Fruit fly (Drosophila melanogaster) whole organism, prepupa: Measurements from ENCODE around the gene thoc7.

ENCODE experiments used
- Blimp-1 ChIP-seq: fragments of 200-800 bp; sonication (Bioruptor generic); optimal IDR thresholded peaks from 3 replicates; lab custom pipeline; 2017; ENCODE audit warnings: missing biosample characterization, missing genetic modification characterization, mild to moderate bottlenecking, moderate library complexity, missing genetic modification reagents
- CG10631 ChIP-seq: fragments of 200-800 bp; sonication (Bioruptor generic); optimal IDR thresholded peaks from 2 replicates; lab custom pipeline; 2016; ENCODE audit warnings: missing biosample characterization, missing genetic modification characterization
- CG10669 ChIP-seq: fragments of 200-800 bp; sonication (Bioruptor generic); optimal IDR thresholded peaks from 3 replicates; lab custom pipeline; 2018; ENCODE audit warnings: missing biosample characterization, mild to moderate bottlenecking, missing genetic modification characterization, moderate library complexity
- CG11294 ChIP-seq: fragments of 200-800 bp; sonication (Bioruptor generic); IDR thresholded peaks from 2 replicates; pipeline ENCODE4 v1.3.6; 2022; ENCODE audit warnings: missing biosample characterization, missing genetic modification characterization
- CG11902 ChIP-seq: fragments of 200-800 bp; sonication (Bioruptor generic); optimal IDR thresholded peaks from 3 replicates; lab custom pipeline; 2016; ENCODE audit warnings: missing biosample characterization, missing genetic modification characterization
- CG15336 ChIP-seq: fragments of 200-800 bp; sonication (Bioruptor generic); IDR thresholded peaks from 2 replicates; pipeline ENCODE4 v1.3.6; 2022; ENCODE audit warnings: missing biosample characterization, missing genetic modification characterization
- CG1621 ChIP-seq: fragments of 200-800 bp; sonication (Bioruptor generic); optimal IDR thresholded peaks from 3 replicates; lab custom pipeline; 2018; ENCODE audit warnings: missing biosample characterization, mild to moderate bottlenecking, missing genetic modification characterization
- CG16779 ChIP-seq: fragments of 200-800 bp; sonication (Bioruptor generic); optimal IDR thresholded peaks from 3 replicates; lab custom pipeline; 2017; ENCODE audit warnings: missing biosample characterization, mild to moderate bottlenecking, missing genetic modification characterization
- CG3032 ChIP-seq: fragments of 200-800 bp; optimal IDR thresholded peaks from 2 replicates; lab custom pipeline; 2019; ENCODE audit warnings: missing biosample characterization, mild to moderate bottlenecking, missing genetic modification characterization, moderate library complexity
- CG31627 ChIP-seq: fragments of 200-800 bp; sonication (Bioruptor generic); optimal IDR thresholded peaks from 3 replicates; lab custom pipeline; 2016; ENCODE audit warnings: missing biosample characterization, missing genetic modification characterization
- CG32006 ChIP-seq: fragments of 200-800 bp; sonication (Bioruptor generic); optimal IDR thresholded peaks from 3 replicates; lab custom pipeline; 2017; ENCODE audit warnings: missing biosample characterization, mild to moderate bottlenecking, missing genetic modification characterization
- CG34406 ChIP-seq: fragments of 200-800 bp; sonication (Bioruptor generic); optimal IDR thresholded peaks from 3 replicates; lab custom pipeline; 2016; ENCODE audit warnings: missing biosample characterization, missing genetic modification characterization
- CG4318 ChIP-seq: fragments of 200-800 bp; sonication (Bioruptor generic); optimal IDR thresholded peaks from 3 replicates; lab custom pipeline; 2017; ENCODE audit warnings: missing biosample characterization, mild to moderate bottlenecking, missing genetic modification characterization
- CG6163 ChIP-seq: fragments of 200-800 bp; sonication (Bioruptor generic); IDR thresholded peaks from 3 replicates; pipeline ENCODE4 v1.3.6; 2022; ENCODE audit warnings: missing biosample characterization, missing genetic modification characterization
- CG6276 ChIP-seq: fragments of 200-800 bp; sonication (Bioruptor generic); optimal IDR thresholded peaks from 2 replicates; lab custom pipeline; 2017; ENCODE audit warnings: missing biosample characterization, mild to moderate bottlenecking, missing genetic modification characterization
- CG6792 ChIP-seq: fragments of 200-800 bp; sonication (Bioruptor generic); optimal IDR thresholded peaks from 3 replicates; lab custom pipeline; 2016; ENCODE audit warnings: missing biosample characterization, missing genetic modification characterization
- CG6808 ChIP-seq: fragments of 200-800 bp; sonication (Bioruptor generic); optimal IDR thresholded peaks from 3 replicates; lab custom pipeline; 2017; ENCODE audit warnings: missing biosample characterization, missing genetic modification characterization, mild to moderate bottlenecking, moderate library complexity, missing genetic modification reagents
- CG6854 ChIP-seq: fragments of 200-800 bp; sonication (Bioruptor generic); optimal IDR thresholded peaks from 2 replicates; lab custom pipeline; 2017; ENCODE audit warnings: missing biosample characterization, mild to moderate bottlenecking, missing genetic modification characterization
- CG7368 ChIP-seq: fragments of 200-800 bp; sonication (Bioruptor generic); optimal IDR thresholded peaks from 3 replicates; lab custom pipeline; 2016; ENCODE audit warnings: missing biosample characterization, missing genetic modification characterization
- CG8119 ChIP-seq: fragments of 200-800 bp; sonication (Bioruptor generic); IDR thresholded peaks from 3 replicates; pipeline ENCODE4 v1.3.6; 2022; ENCODE audit warnings: missing biosample characterization, missing genetic modification characterization
- CG8319 ChIP-seq: fragments of 200-800 bp; sonication (Bioruptor generic); optimal IDR thresholded peaks from 3 replicates; lab custom pipeline; 2016; ENCODE audit warnings: missing biosample characterization, missing genetic modification characterization
- CG8632 ChIP-seq: fragments of 200-800 bp; sonication (Bioruptor generic); optimal IDR thresholded peaks from 3 replicates; lab custom pipeline; 2016; ENCODE audit warnings: missing biosample characterization, missing genetic modification characterization
- CG9139 ChIP-seq: fragments of 200-800 bp; sonication (Bioruptor generic); optimal IDR thresholded peaks from 3 replicates; lab custom pipeline; 2017; ENCODE audit warnings: missing biosample characterization, mild to moderate bottlenecking, missing genetic modification characterization
- Eip75B ChIP-seq: fragments of 200-800 bp; sonication (Bioruptor generic); optimal IDR thresholded peaks from 3 replicates; lab custom pipeline; 2016; ENCODE audit warnings: missing biosample characterization, missing genetic modification characterization
- Eip78C ChIP-seq: fragments of 200-800 bp; sonication (Bioruptor generic); peaks from one replicate; lab custom pipeline; 2016; ENCODE audit warnings: missing biosample characterization, missing genetic modification characterization
- Ets21C ChIP-seq: fragments of 200-800 bp; sonication (Bioruptor generic); optimal IDR thresholded peaks from 3 replicates; lab custom pipeline; 2016; ENCODE audit warnings: missing biosample characterization, missing genetic modification characterization
- Ets96B ChIP-seq: fragments of 200-800 bp; optimal IDR thresholded peaks from 2 replicates; lab custom pipeline; 2019; ENCODE audit warnings: missing biosample characterization, mild to moderate bottlenecking, missing genetic modification characterization, moderate library complexity
- Gug ChIP-seq: fragments of 200-800 bp; sonication (Bioruptor generic); IDR thresholded peaks from 2 replicates; pipeline ENCODE4 v1.3.6; 2022; ENCODE audit warnings: missing biosample characterization, missing genetic modification characterization
- Hr39 ChIP-seq: fragments of 200-800 bp; sonication (Bioruptor generic); optimal IDR thresholded peaks from 2 replicates; lab custom pipeline; 2016; ENCODE audit warnings: missing biosample characterization, missing genetic modification characterization
- Hr4 ChIP-seq: fragments of 200-800 bp; sonication (Bioruptor generic); optimal IDR thresholded peaks from 3 replicates; lab custom pipeline; 2016; ENCODE audit warnings: missing biosample characterization, missing genetic modification characterization
- Lpt ChIP-seq: fragments of 200-800 bp; sonication (Bioruptor generic); optimal IDR thresholded peaks from 3 replicates; lab custom pipeline; 2016; ENCODE audit warnings: missing biosample characterization, missing genetic modification characterization
- Met ChIP-seq: fragments of 200-800 bp; sonication (Bioruptor generic); optimal IDR thresholded peaks from 3 replicates; lab custom pipeline; 2016; ENCODE audit warnings: missing biosample characterization, missing genetic modification characterization
- OdsH ChIP-seq: fragments of 200-800 bp; sonication (Bioruptor generic); optimal IDR thresholded peaks from 3 replicates; lab custom pipeline; 2016; ENCODE audit warnings: missing biosample characterization, missing genetic modification characterization
- Smox ChIP-seq: fragments of 200-800 bp; sonication (Bioruptor generic); optimal IDR thresholded peaks from 3 replicates; lab custom pipeline; 2016; ENCODE audit warnings: missing biosample characterization, missing genetic modification characterization
- Sox15 ChIP-seq: fragments of 200-800 bp; sonication (Bioruptor generic); optimal IDR thresholded peaks from 3 replicates; lab custom pipeline; 2016; ENCODE audit warnings: missing biosample characterization, missing genetic modification characterization
- achi ChIP-seq: fragments of 200-800 bp; sonication (Bioruptor generic); optimal IDR thresholded peaks from 3 replicates; lab custom pipeline; 2016; ENCODE audit warnings: missing biosample characterization, missing genetic modification characterization
- acj6 ChIP-seq: fragments of 200-800 bp; sonication (Bioruptor generic); optimal IDR thresholded peaks from 3 replicates; lab custom pipeline; 2016; ENCODE audit warnings: missing biosample characterization, missing genetic modification characterization
- cyc ChIP-seq: fragments of 200-800 bp; sonication (Bioruptor generic); optimal IDR thresholded peaks from 3 replicates; lab custom pipeline; 2016; ENCODE audit warnings: missing biosample characterization, missing genetic modification characterization
- eg ChIP-seq: fragments of 200-800 bp; sonication (Bioruptor generic); IDR thresholded peaks from 3 replicates; pipeline ENCODE4 v1.3.6; 2022; ENCODE audit warnings: missing biosample characterization, missing genetic modification characterization
- esn ChIP-seq: fragments of 200-800 bp; sonication (Bioruptor generic); optimal IDR thresholded peaks from 2 replicates; lab custom pipeline; 2016; ENCODE audit warnings: missing biosample characterization, mild to moderate bottlenecking, missing genetic modification characterization, moderate library complexity
- fd59A ChIP-seq: fragments of 200-800 bp; sonication (Bioruptor generic); optimal IDR thresholded peaks from 2 replicates; lab custom pipeline; 2017; ENCODE audit warnings: missing biosample characterization, mild to moderate bottlenecking, missing genetic modification characterization, missing genetic modification reagents
- fd85E ChIP-seq: fragments of 200-800 bp; sonication (Bioruptor generic); optimal IDR thresholded peaks from 3 replicates; lab custom pipeline; 2016; ENCODE audit warnings: missing biosample characterization, missing genetic modification characterization
- fkh ChIP-seq: fragments of 200-800 bp; sonication (Bioruptor generic); optimal IDR thresholded peaks from 3 replicates; lab custom pipeline; 2017; ENCODE audit warnings: missing biosample characterization, mild to moderate bottlenecking, missing genetic modification characterization, moderate library complexity
- lz ChIP-seq: fragments of 200-800 bp; sonication (Bioruptor generic); optimal IDR thresholded peaks from 3 replicates; lab custom pipeline; 2016; ENCODE audit warnings: missing biosample characterization, missing genetic modification characterization
- net ChIP-seq: fragments of 200-800 bp; sonication (Bioruptor generic); optimal IDR thresholded peaks from 3 replicates; lab custom pipeline; 2016; ENCODE audit warnings: missing biosample characterization, missing genetic modification characterization
- pdm3 ChIP-seq: fragments of 200-800 bp; sonication (Bioruptor generic); optimal IDR thresholded peaks from 3 replicates; lab custom pipeline; 2016; ENCODE audit warnings: missing biosample characterization, missing genetic modification characterization
- spab ChIP-seq: fragments of 200-800 bp; sonication (Bioruptor generic); optimal IDR thresholded peaks from 2 replicates; lab custom pipeline; 2017; ENCODE audit warnings: missing biosample characterization, mild to moderate bottlenecking, missing genetic modification characterization, missing genetic modification reagents
- ss ChIP-seq, 2 experiments: fragments of 200-800 bp; sonication (Bioruptor generic); optimal IDR thresholded peaks; 2 replicates in 1 of 2; 3 replicates in 1 of 2; lab custom pipeline; 2017 to 2018; ENCODE audit warnings: mild to moderate bottlenecking in 2 of 2, missing biosample characterization in 2 of 2, missing genetic modification characterization in 2 of 2, moderate library complexity in 1 of 2
- svp ChIP-seq: fragments of 200-800 bp; sonication (Bioruptor generic); peaks from one replicate; lab custom pipeline; 2016; ENCODE audit warnings: missing biosample characterization, missing genetic modification characterization
- topi ChIP-seq: fragments of 200-800 bp; sonication (Bioruptor generic); optimal IDR thresholded peaks from 3 replicates; lab custom pipeline; 2016; ENCODE audit warnings: missing biosample characterization, missing genetic modification characterization
- vri ChIP-seq: fragments of 200-800 bp; sonication (Bioruptor generic); optimal IDR thresholded peaks from 3 replicates; lab custom pipeline; 2016; ENCODE audit warnings: missing biosample characterization, mild to moderate bottlenecking, missing genetic modification characterization

thoc7 gene

DNA sequence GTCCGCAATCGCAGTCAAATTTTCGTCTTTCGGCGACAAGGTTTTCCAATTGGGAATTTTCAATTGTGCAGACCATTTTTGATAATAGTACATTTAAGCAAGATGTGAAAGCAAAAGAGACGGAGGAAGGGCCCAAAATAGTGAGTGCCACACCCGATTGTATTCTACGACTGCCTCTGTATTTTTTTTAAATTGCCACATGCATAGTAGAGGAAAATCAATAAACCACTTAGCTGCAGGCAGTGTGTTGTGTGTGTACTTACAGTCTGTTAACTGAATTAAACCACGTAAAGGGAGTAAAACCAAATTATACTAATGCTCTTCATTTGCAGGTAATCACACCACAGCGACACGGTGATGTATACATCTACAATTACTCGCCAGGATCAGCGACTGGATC is 40.8 kb downstream of the thoc7 start:
- TF ChIP-seq CG8119 (no peak), Eip78C (peak; percentile 21), Ets21C (GFP tag; lab: Kevin White, UChicago) (no peak), CG3032 (tag; lab: Kevin White, UChicago) (no peak)

DNA sequence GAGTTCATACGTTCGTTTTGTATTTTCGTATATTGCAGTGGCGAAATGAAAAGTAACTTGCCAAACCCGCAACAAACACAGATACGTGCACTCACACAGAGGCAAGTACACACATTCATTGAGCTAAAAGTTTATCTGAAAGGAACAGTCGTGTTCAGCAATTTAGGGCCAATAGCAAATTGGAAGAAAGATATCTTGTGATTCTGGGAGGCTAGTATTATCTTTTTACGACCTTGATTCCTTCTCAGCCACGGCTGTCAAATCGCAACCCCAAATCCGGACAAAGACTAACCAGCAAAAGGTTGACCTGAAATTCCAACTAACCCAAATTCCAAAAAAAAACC is 45.7 kb downstream of the thoc7 start:
- no peak for TF ChIP-seq CG15336 (GFP tag; lab: Robert Waterston, UW)
- no peak for TF ChIP-seq CG34406
- no peak for TF ChIP-seq OdsH
- no peak for TF ChIP-seq CG11902 (GFP tag; lab: Kevin White, UChicago)
- no peak for TF ChIP-seq net (GFP tag; lab: Kevin White, UChicago)
- TF ChIP-seq Hr4 = no peak
- TF ChIP-seq fd85E (GFP tag; lab: Kevin White, UChicago) = no peak
- no peak for TF ChIP-seq CG10631 (GFP tag; lab: Kevin White, UChicago)
- TF ChIP-seq svp (GFP tag; lab: Kevin White, UChicago) = peak; percentile 56
- no peak for TF ChIP-seq pdm3
- TF ChIP-seq Blimp-1 (GFP tag; lab: Kevin White, UChicago) = peak; percentile 25
- TF ChIP-seq Eip75B (GFP tag; lab: Kevin White, UChicago) = no peak
- peak; percentile 49 for TF ChIP-seq esn
- no peak for TF ChIP-seq CG6276
- no peak for TF ChIP-seq vri (GFP tag; lab: Kevin White, UChicago)
- no peak for TF ChIP-seq CG16779
- TF ChIP-seq CG7368 (GFP tag; lab: Kevin White, UChicago) = no peak
- TF ChIP-seq CG31627 (GFP tag; lab: Kevin White, UChicago) = peak; percentile 1
- no peak for TF ChIP-seq CG6792 (GFP tag; lab: Kevin White, UChicago)
- TF ChIP-seq CG6854 (GFP tag; lab: Kevin White, UChicago) = no peak
- no peak for TF ChIP-seq ss (GFP tag; optimal IDR thresholded peaks at IDR 0.05; lab: Kevin White, UChicago)
- no peak for TF ChIP-seq acj6 (GFP tag; lab: Kevin White, UChicago)
- no peak for TF ChIP-seq CG8319 (GFP tag; lab: Kevin White, UChicago)
- no peak for TF ChIP-seq Smox
- peak; percentile 28 for TF ChIP-seq Met (GFP tag; lab: Kevin White, UChicago)
- no peak for TF ChIP-seq Lpt (GFP tag; lab: Kevin White, UChicago)
- 0 out of 3 replicates have a peak, but pooled peaks have one; percentile 9 for TF ChIP-seq CG8119
- no peak for TF ChIP-seq Ets21C (GFP tag; lab: Kevin White, UChicago)
- TF ChIP-seq Gug = no peak
- TF ChIP-seq fkh = no peak
- no peak for TF ChIP-seq CG10669 (GFP tag; lab: Kevin White, UChicago)
- no peak for TF ChIP-seq achi (GFP tag; lab: Kevin White, UChicago)
- TF ChIP-seq CG9139 = no peak
- no peak for TF ChIP-seq spab (GFP tag; lab: Kevin White, UChicago)
- TF ChIP-seq CG1621 (tag; lab: Kevin White, UChicago) = no peak
- TF ChIP-seq Hr39 (GFP tag; lab: Kevin White, UChicago) = no peak
- no peak for TF ChIP-seq CG3032 (tag; lab: Kevin White, UChicago)
- TF ChIP-seq CG32006 (GFP tag; lab: Kevin White, UChicago) = no peak
- no peak for TF ChIP-seq CG6163 (GFP tag; lab: Robert Waterston, UW)
- TF ChIP-seq Eip78C = no peak
- TF ChIP-seq CG6808 (GFP tag; lab: Kevin White, UChicago) = no peak
- no peak for TF ChIP-seq Sox15
- TF ChIP-seq cyc (GFP tag; lab: Kevin White, UChicago) = peak; percentile 28
- no peak for TF ChIP-seq CG4318 (GFP tag; lab: Kevin White, UChicago)
- TF ChIP-seq lz (GFP tag; lab: Kevin White, UChicago) = peak; percentile 35
- peak; percentile 4 for TF ChIP-seq CG8632
- TF ChIP-seq topi (GFP tag; lab: Kevin White, UChicago) = no peak
- no peak for TF ChIP-seq CG11294 (GFP tag; lab: Robert Waterston, UW)
- TF ChIP-seq Ets96B (tag; lab: Kevin White, UChicago) = no peak
- TF ChIP-seq eg (GFP tag; lab: Robert Waterston, UW) = no peak
- no peak for TF ChIP-seq fd59A (GFP tag; lab: Kevin White, UChicago)
